Fruit fly (Drosophila melanogaster) whole organism, embryonic: ENCODE results near the gene CG33298.

Experiments
- CG10147 ChIP-seq: fragments of 200-800 bp; sonication (Bioruptor generic); optimal IDR thresholded peaks from 2 replicates; lab custom pipeline; 2019; ENCODE audit warnings: missing biosample characterization, mild to moderate bottlenecking, missing genetic modification characterization, moderate library complexity
- CG10274 ChIP-seq: fragments of 200-800 bp; sonication (Bioruptor generic); optimal IDR thresholded peaks from 3 replicates; lab custom pipeline; 2017; ENCODE audit warnings: missing biosample characterization, mild to moderate bottlenecking, missing genetic modification characterization
- CG10543 ChIP-seq: fragments of 200-800 bp; sonication (Bioruptor generic); optimal IDR thresholded peaks from 3 replicates; lab custom pipeline; 2017; ENCODE audit warnings: missing biosample characterization, mild to moderate bottlenecking, missing genetic modification characterization, moderate library complexity
- CG12219 ChIP-seq: fragments of 200-800 bp; sonication (Bioruptor generic); optimal IDR thresholded peaks from 3 replicates; lab custom pipeline; 2018; ENCODE audit warnings: missing biosample characterization, mild to moderate bottlenecking, missing genetic modification characterization
- CG12236 ChIP-seq: fragments of 200-800 bp; sonication (Bioruptor generic); optimal IDR thresholded peaks from 2 replicates; lab custom pipeline; 2016; ENCODE audit warnings: missing biosample characterization, missing genetic modification characterization
- CG13287 ChIP-seq: fragments of 200-800 bp; sonication (Bioruptor generic); IDR thresholded peaks from 2 replicates; pipeline ENCODE4 v1.3.6; 2022; ENCODE audit warnings: missing biosample characterization, missing genetic modification characterization; ENCODE audit not compliant: partially characterized antibody
- CG1603 ChIP-seq: fragments of 200-800 bp; sonication (Bioruptor generic); optimal IDR thresholded peaks from 2 replicates; lab custom pipeline; 2019; ENCODE audit warnings: missing biosample characterization, mild to moderate bottlenecking, missing genetic modification characterization, moderate library complexity
- CG16863 ChIP-seq: fragments of 200-800 bp; sonication (Bioruptor generic); optimal IDR thresholded peaks from 3 replicates; lab custom pipeline; 2016; ENCODE audit warnings: missing biosample characterization, missing genetic modification characterization
- CG17612 ChIP-seq: fragments of 200-800 bp; sonication (Bioruptor generic); IDR thresholded peaks from 2 replicates; pipeline ENCODE4 v1.3.6; 2022; ENCODE audit warnings: missing biosample characterization, missing genetic modification characterization
- CG18764 ChIP-seq: fragments of 200-800 bp; sonication (Bioruptor generic); optimal IDR thresholded peaks from 3 replicates; lab custom pipeline; 2016; ENCODE audit warnings: missing biosample characterization, missing genetic modification characterization
- CG31224 ChIP-seq: fragments of 200-800 bp; sonication (Bioruptor generic); IDR thresholded peaks from 2 replicates; pipeline ENCODE4 v1.3.6; 2022; ENCODE audit warnings: missing biosample characterization, missing genetic modification characterization
- CG3163 ChIP-seq: fragments of 200-800 bp; sonication (Bioruptor generic); optimal IDR thresholded peaks from 3 replicates; lab custom pipeline; 2016; ENCODE audit warnings: missing biosample characterization, missing genetic modification characterization
- CG8089 ChIP-seq: fragments of 200-800 bp; sonication (Bioruptor generic); optimal IDR thresholded peaks from 3 replicates; lab custom pipeline; 2016; ENCODE audit warnings: missing biosample characterization, missing genetic modification characterization
- CG8944 ChIP-seq: fragments of 200-800 bp; sonication (Bioruptor generic); optimal IDR thresholded peaks from 3 replicates; lab custom pipeline; 2016; ENCODE audit warnings: missing biosample characterization, missing genetic modification characterization
- CG9727 ChIP-seq: fragments of 200-800 bp; sonication (Bioruptor generic); optimal IDR thresholded peaks from 3 replicates; lab custom pipeline; 2017; ENCODE audit warnings: missing biosample characterization, mild to moderate bottlenecking, missing genetic modification characterization
- CG9797 ChIP-seq: fragments of 200-800 bp; sonication (Bioruptor generic); optimal IDR thresholded peaks from 3 replicates; lab custom pipeline; 2018; ENCODE audit warnings: missing biosample characterization, mild to moderate bottlenecking, missing genetic modification characterization
- CoRest ChIP-seq: fragments of 200-800 bp; sonication (Bioruptor generic); optimal IDR thresholded peaks from 3 replicates; lab custom pipeline; 2018; ENCODE audit warnings: missing biosample characterization, mild to moderate bottlenecking, missing genetic modification characterization, moderate library complexity
- ERR ChIP-seq: fragments of 200-800 bp; sonication (Bioruptor generic); optimal IDR thresholded peaks from 2 replicates; lab custom pipeline; 2016; ENCODE audit warnings: missing biosample characterization, missing genetic modification characterization
- H15 ChIP-seq: fragments of 200-800 bp; sonication (Bioruptor generic); IDR thresholded peaks from 3 replicates; pipeline ENCODE4 v1.3.6; 2022; ENCODE audit warnings: missing biosample characterization, missing genetic modification characterization
- HLH54F ChIP-seq: fragments of 200-800 bp; sonication (Bioruptor generic); optimal IDR thresholded peaks from 3 replicates; lab custom pipeline; 2016; ENCODE audit warnings: missing biosample characterization, missing genetic modification characterization
- Hey ChIP-seq: fragments of 200-800 bp; sonication (Bioruptor generic); optimal IDR thresholded peaks from 3 replicates; lab custom pipeline; 2018; ENCODE audit warnings: missing biosample characterization, mild to moderate bottlenecking, missing genetic modification characterization
- Meics ChIP-seq: fragments of 200-800 bp; sonication (Bioruptor generic); optimal IDR thresholded peaks from 2 replicates; lab custom pipeline; 2017; ENCODE audit warnings: missing biosample characterization, mild to moderate bottlenecking, missing genetic modification characterization
- Nf-YC ChIP-seq: fragments of 200-800 bp; optimal IDR thresholded peaks from 3 replicates; lab custom pipeline; 2019; ENCODE audit warnings: missing biosample characterization, mild to moderate bottlenecking, missing genetic modification characterization, moderate library complexity
- Pdp1 ChIP-seq, 2 experiments: fragments of 200-800 bp; sonication (Bioruptor generic); optimal IDR thresholded peaks; 3 replicates each; lab custom pipeline; 2016; ENCODE audit warnings: missing biosample characterization in 2 of 2, missing genetic modification characterization in 2 of 2, mild to moderate bottlenecking in 1 of 2, moderate library complexity in 1 of 2
- Side ChIP-seq: fragments of 200-800 bp; sonication (Bioruptor generic); optimal IDR thresholded peaks from 2 replicates; lab custom pipeline; 2016; ENCODE audit warnings: missing biosample characterization, missing genetic modification characterization
- Sox100B ChIP-seq: fragments of 200-800 bp; sonication (Bioruptor generic); optimal IDR thresholded peaks from 3 replicates; lab custom pipeline; 2018; ENCODE audit warnings: missing biosample characterization, mild to moderate bottlenecking, missing genetic modification characterization
- al ChIP-seq: fragments of 200-800 bp; sonication (Bioruptor generic); IDR thresholded peaks from 2 replicates; pipeline ENCODE4 v1.3.6; 2022; ENCODE audit warnings: missing biosample characterization, missing genetic modification characterization
- cad ChIP-seq: fragments of >200 bp; optimal IDR thresholded peaks from 2 replicates; lab custom pipeline; 2017; ENCODE audit warnings: missing biosample characterization, missing genetic modification characterization
- cg ChIP-seq: fragments of 200-800 bp; sonication (Bioruptor generic); optimal IDR thresholded peaks from 3 replicates; lab custom pipeline; 2019; ENCODE audit warnings: missing biosample characterization, mild to moderate bottlenecking, missing genetic modification characterization, moderate library complexity
- chif ChIP-seq, 2 experiments: fragments of 200-800 bp; sonication (Bioruptor generic); optimal IDR thresholded peaks; 3 replicates each; lab custom pipeline; 2016; ENCODE audit warnings: missing biosample characterization in 2 of 2, missing genetic modification characterization in 2 of 2
- chinmo ChIP-seq: fragments of 200-800 bp; sonication (Bioruptor generic); IDR thresholded peaks from 4 replicates; pipeline ENCODE4 v1.3.6; 2022; ENCODE audit warnings: missing biosample characterization, missing genetic modification characterization; ENCODE audit not compliant: partially characterized antibody
- crc ChIP-seq: fragments of 200-800 bp; sonication (Bioruptor generic); optimal IDR thresholded peaks from 2 replicates; lab custom pipeline; 2016; ENCODE audit warnings: missing biosample characterization, missing genetic modification characterization
- gem ChIP-seq: fragments of 200-800 bp; sonication (Bioruptor generic); optimal IDR thresholded peaks from 2 replicates; lab custom pipeline; 2019; ENCODE audit warnings: missing biosample characterization, mild to moderate bottlenecking, missing genetic modification characterization, moderate library complexity
- inv ChIP-seq: fragments of 200-800 bp; sonication (Bioruptor generic); IDR thresholded peaks from 2 replicates; pipeline ENCODE4 v1.3.6; 2022; ENCODE audit warnings: missing biosample characterization, missing genetic modification characterization; ENCODE audit not compliant: partially characterized antibody
- lilli ChIP-seq: fragments of 200-800 bp; sonication (Bioruptor generic); optimal IDR thresholded peaks from 3 replicates; lab custom pipeline; 2016; ENCODE audit warnings: missing biosample characterization, missing genetic modification characterization
- lmd ChIP-seq: fragments of 200-800 bp; sonication (Bioruptor generic); IDR thresholded peaks from 2 replicates; pipeline ENCODE4 v1.3.6; 2022; ENCODE audit warnings: missing biosample characterization, missing genetic modification characterization
- lola ChIP-seq, 3 experiments: fragments of >200 bp in 2 of 3; fragments of 200-800 bp in 1 of 3; sonication (Bioruptor generic) in 1 of 3; optimal IDR thresholded peaks; 2 replicates each; lab custom pipeline; 2017 to 2019; ENCODE audit warnings: missing biosample characterization in 3 of 3, missing genetic modification characterization in 3 of 3, mild to moderate bottlenecking in 1 of 3, moderate library complexity in 1 of 3
- oc ChIP-seq: fragments of 200-800 bp; sonication (Bioruptor generic); optimal IDR thresholded peaks from 2 replicates; lab custom pipeline; 2018; ENCODE audit warnings: missing biosample characterization, mild to moderate bottlenecking, missing genetic modification characterization, moderate library complexity
- onecut ChIP-seq: fragments of 200-800 bp; sonication (Bioruptor generic); IDR thresholded peaks from 2 replicates; pipeline ENCODE4 v1.3.6; 2022; ENCODE audit warnings: missing biosample characterization, missing genetic modification characterization
- pb ChIP-seq: fragments of 200-800 bp; sonication (Bioruptor generic); optimal IDR thresholded peaks from 3 replicates; lab custom pipeline; 2016; ENCODE audit warnings: missing biosample characterization, missing genetic modification characterization
- pnt ChIP-seq: fragments of 200-800 bp; sonication (Bioruptor generic); optimal IDR thresholded peaks from 3 replicates; lab custom pipeline; 2016; ENCODE audit warnings: missing biosample characterization, missing genetic modification characterization
- pros ChIP-seq: fragments of 200-800 bp; sonication (Bioruptor generic); optimal IDR thresholded peaks from 3 replicates; lab custom pipeline; 2019; ENCODE audit warnings: missing biosample characterization, mild to moderate bottlenecking, missing genetic modification characterization, moderate library complexity
- sens ChIP-seq: fragments of 200-800 bp; sonication (Bioruptor generic); peaks from one replicate; lab custom pipeline; 2016; ENCODE audit warnings: missing biosample characterization, missing genetic modification characterization
- tx ChIP-seq: fragments of 200-800 bp; sonication (Bioruptor generic); optimal IDR thresholded peaks from 2 replicates; lab custom pipeline; 2016; ENCODE audit warnings: missing biosample characterization, missing genetic modification characterization
- wdn ChIP-seq: fragments of 200-800 bp; sonication (Bioruptor generic); IDR thresholded peaks from 2 replicates; pipeline ENCODE4 v1.3.6; 2022; ENCODE audit warnings: missing biosample characterization, missing genetic modification characterization
- yki ChIP-seq: fragments of >200 bp; optimal IDR thresholded peaks from 3 replicates; lab custom pipeline; 2018
- z ChIP-seq: fragments of 200-800 bp; sonication (Bioruptor generic); IDR thresholded peaks from 3 replicates; pipeline ENCODE4 v1.3.6; 2022; ENCODE audit warnings: missing biosample characterization, missing genetic modification characterization
- zen2 ChIP-seq: fragments of 200-800 bp; sonication (Bioruptor generic); IDR thresholded peaks from 3 replicates; pipeline ENCODE4 v1.3.6; 2022; ENCODE audit warnings: missing biosample characterization, missing genetic modification characterization; ENCODE audit not compliant: partially characterized antibody

Gene CG33298

DNA sequence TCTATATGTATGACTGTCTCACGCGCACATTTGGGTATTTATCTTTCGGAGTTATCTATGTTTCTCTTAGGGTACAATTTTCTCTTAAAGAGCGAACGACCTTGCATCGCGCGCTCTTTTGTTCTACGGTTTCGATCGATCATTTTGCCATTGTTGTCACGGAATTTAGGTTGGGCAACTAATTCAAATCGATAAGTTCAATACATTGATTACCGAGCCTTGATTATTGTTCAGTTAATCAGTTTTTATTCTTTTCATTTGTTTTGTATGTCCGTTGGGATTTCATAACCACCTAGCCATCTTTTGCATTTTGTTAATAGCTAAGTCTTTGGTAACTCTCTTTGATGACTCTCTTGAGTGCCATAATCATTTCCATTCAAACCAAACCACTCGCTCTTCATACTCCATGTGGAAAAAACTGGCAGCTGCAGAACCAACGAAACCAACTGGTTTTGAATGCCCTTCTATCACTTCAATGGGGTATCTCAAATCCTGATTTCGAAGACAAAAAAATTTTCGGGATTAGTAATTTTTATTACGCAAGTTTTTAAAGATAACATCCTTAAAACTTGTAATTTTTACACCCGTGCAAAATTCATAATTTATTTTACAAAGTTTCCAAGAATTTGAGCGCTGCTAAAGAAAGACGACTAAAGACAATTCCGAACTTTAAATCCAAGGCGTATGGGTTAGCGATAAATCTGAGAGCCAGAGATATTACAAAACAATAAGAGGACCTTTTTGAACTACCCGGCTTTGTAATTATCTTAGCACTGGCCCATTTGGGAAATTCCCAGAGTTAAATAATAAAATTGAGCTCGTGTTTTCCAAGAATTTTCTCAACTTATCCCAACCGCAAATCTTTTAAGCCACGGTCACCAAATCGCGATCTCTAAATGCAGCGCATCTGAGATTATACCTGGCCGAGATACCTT, 46.7 kb upstream of the CG33298 start (continued):
- TF ChIP-seq z (GFP tag; lab: Robert Waterston, UW) (peak; percentile 73; the same call in 2 of the 3 replicates), sens (GFP tag; lab: Kevin White, UChicago) (peak; percentile 89), CG10543 (GFP tag; lab: Kevin White, UChicago) (no peak), CG8089 (GFP tag; lab: Kevin White, UChicago) (peak; percentile 10), yki (lab: Kevin White, UChicago) (peak; percentile 28), cad (GFP tag; lab: Kevin White, UChicago) (peak; percentile 5), CG9797 (GFP tag; lab: Kevin White, UChicago) (no peak), lilli (peak; percentile 3), CG9727 (GFP tag; lab: Kevin White, UChicago) (peak; percentile 45), H15 (GFP tag; lab: Robert Waterston, UW) (no peak), Meics (GFP tag; lab: Kevin White, UChicago) (peak; percentile 47), CoRest (tag; lab: Kevin White, UChicago) (peak; percentile 19), Pdp1 (GFP tag; optimal IDR thresholded peaks at IDR 0.05; lab: Kevin White, UChicago) (peak in 1 of 2 experiments; percentile 60), crc (peak; percentile 1), inv (GFP tag; lab: Robert Waterston, UW) (no peak), CG18764 (no peak), chif (GFP tag; optimal IDR thresholded peaks at IDR 0.05; lab: Kevin White, UChicago) (peak in 1 of 2 experiments; percentile 42), oc (tag; lab: Kevin White, UChicago) (no peak), HLH54F (peak; percentile 9), pnt (peak; percentile 16), CG1603 (tag; lab: Kevin White, UChicago) (no peak), wdn (GFP tag; lab: Robert Waterston, UW) (0 out of 2 replicates have a peak, but pooled peaks have one; percentile 9), CG10274 (GFP tag; lab: Kevin White, UChicago) (peak; percentile 99), al (GFP tag; lab: Robert Waterston, UW) (peak; percentile 5; the same call in 1 of the 2 replicates), lola (GFP tag; optimal IDR thresholded peaks at IDR 0.05; lab: Kevin White, UChicago) (peak in 1 of 3 experiments; percentile 40), CG16863 (peak; percentile 14), CG10147 (GFP tag; lab: Kevin White, UChicago) (no peak), CG3163 (GFP tag; lab: Kevin White, UChicago) (peak; percentile 98), Hey (tag; lab: Kevin White, UChicago) (no peak), CG17612 (GFP tag; lab: Robert Waterston, UW) (0 out of 2 replicates have a peak, but pooled peaks have one; percentile 5), CG12219 (GFP tag; lab: Kevin White, UChicago) (no peak), Side (GFP tag; lab: Kevin White, UChicago) (peak; percentile 21), CG12236 (GFP tag; lab: Kevin White, UChicago) (no peak), zen2 (no peak), cg (GFP tag; lab: Kevin White, UChicago) (peak; percentile 16), ERR (no peak), onecut (GFP tag; lab: Robert Waterston, UW) (peak; percentile 58), Sox100B (peak; percentile 10), CG13287 (0 out of 2 replicates have a peak, but pooled peaks have one; percentile 22), pros (peak; percentile 78), gem (tag; lab: Kevin White, UChicago) (peak; percentile 12), Nf-YC (no peak), pb (peak; percentile 9), CG8944 (GFP tag; lab: Kevin White, UChicago) (peak; percentile 37), CG31224 (peak; percentile 55), lmd (GFP tag; lab: Robert Waterston, UW) (peak; percentile 8), chinmo (peak; percentile 76; the same call in 2 of the 4 replicates), tx (GFP tag; lab: Kevin White, UChicago) (peak; percentile 19)
